Fruit fly (Drosophila melanogaster) whole organism, embryonic: ENCODE data around the gene CG31365.
A peak's percentile ranks its signal among the peaks of the same experiment; 100 is the strongest.

Experiments
- ATbp ChIP-seq: fragments of 200-800 bp; sonication (Bioruptor generic); optimal IDR thresholded peaks from 2 replicates; lab custom pipeline; 2017; ENCODE audit warnings: missing biosample characterization, mild to moderate bottlenecking, missing genetic modification characterization, missing genetic modification reagents
- Asciz ChIP-seq: fragments of 200-800 bp; sonication (Bioruptor generic); optimal IDR thresholded peaks from 2 replicates; lab custom pipeline; 2017; ENCODE audit warnings: missing biosample characterization, mild to moderate bottlenecking, missing genetic modification characterization, missing genetic modification reagents
- B-H1 ChIP-seq: fragments of 200-800 bp; sonication (Bioruptor generic); IDR thresholded peaks from 3 replicates; pipeline ENCODE4 v1.3.6; 2022; ENCODE audit warnings: missing biosample characterization, missing genetic modification characterization
- B-H2 ChIP-seq: fragments of 200-800 bp; sonication (Bioruptor generic); optimal IDR thresholded peaks from 2 replicates; lab custom pipeline; 2018; ENCODE audit warnings: missing biosample characterization, mild to moderate bottlenecking, missing genetic modification characterization
- CG11247 ChIP-seq: fragments of 200-800 bp; sonication (Bioruptor generic); IDR thresholded peaks from 2 replicates; pipeline ENCODE4 v1.3.6; 2022; ENCODE audit warnings: missing biosample characterization, missing genetic modification characterization
- CG12155 ChIP-seq: fragments of 200-800 bp; sonication (Bioruptor generic); optimal IDR thresholded peaks from 3 replicates; lab custom pipeline; 2016; ENCODE audit warnings: missing biosample characterization, missing genetic modification characterization
- CG12299 ChIP-seq: fragments of 200-800 bp; sonication (Bioruptor generic); optimal IDR thresholded peaks from 2 replicates; lab custom pipeline; 2018; ENCODE audit warnings: missing biosample characterization, mild to moderate bottlenecking, missing genetic modification characterization
- CG12391 ChIP-seq: fragments of 200-800 bp; sonication (Bioruptor generic); optimal IDR thresholded peaks from 3 replicates; lab custom pipeline; 2018; ENCODE audit warnings: missing biosample characterization, mild to moderate bottlenecking, missing genetic modification characterization, moderate library complexity
- CG12744 ChIP-seq: fragments of 200-800 bp; sonication (Bioruptor generic); optimal IDR thresholded peaks from 2 replicates; lab custom pipeline; 2016; ENCODE audit warnings: missing biosample characterization, missing genetic modification characterization
- CG14667 ChIP-seq: fragments of 200-800 bp; sonication (Bioruptor generic); IDR thresholded peaks from 2 replicates; pipeline ENCODE4 v1.3.6; 2022; ENCODE audit warnings: missing biosample characterization, missing genetic modification characterization
- CG1529 ChIP-seq: fragments of 200-800 bp; sonication (Bioruptor generic); optimal IDR thresholded peaks from 3 replicates; lab custom pipeline; 2018; ENCODE audit warnings: missing biosample characterization, missing genetic modification characterization
- CG15514 ChIP-seq: fragments of 200-800 bp; sonication (Bioruptor generic); optimal IDR thresholded peaks from 3 replicates; lab custom pipeline; 2017; ENCODE audit warnings: missing biosample characterization, missing genetic modification characterization, mild to moderate bottlenecking, moderate library complexity, missing genetic modification reagents
- CG16779 ChIP-seq: fragments of 200-800 bp; sonication (Bioruptor generic); IDR thresholded peaks from 2 replicates; pipeline ENCODE4 v1.3.6; 2022; ENCODE audit warnings: missing biosample characterization, missing genetic modification characterization
- CG17186 ChIP-seq: fragments of 200-800 bp; sonication (Bioruptor generic); optimal IDR thresholded peaks from 3 replicates; lab custom pipeline; 2017; ENCODE audit warnings: missing biosample characterization, missing genetic modification reagents, missing genetic modification characterization
- CG17802 ChIP-seq: fragments of 200-800 bp; sonication (Bioruptor generic); optimal IDR thresholded peaks from 2 replicates; lab custom pipeline; 2018; ENCODE audit warnings: missing biosample characterization, mild to moderate bottlenecking, missing genetic modification characterization, moderate library complexity
- CG2116 ChIP-seq: fragments of 200-800 bp; sonication (Bioruptor generic); optimal IDR thresholded peaks from 3 replicates; lab custom pipeline; 2018; ENCODE audit warnings: missing biosample characterization, mild to moderate bottlenecking, missing genetic modification characterization
- CG2678 ChIP-seq: fragments of 200-800 bp; sonication (Bioruptor generic); optimal IDR thresholded peaks from 3 replicates; lab custom pipeline; 2019; ENCODE audit warnings: missing biosample characterization, mild to moderate bottlenecking, missing genetic modification characterization, moderate library complexity
- CG3163 ChIP-seq: fragments of 200-800 bp; sonication (Bioruptor generic); optimal IDR thresholded peaks from 3 replicates; lab custom pipeline; 2016; ENCODE audit warnings: missing biosample characterization, missing genetic modification characterization
- CG3281 ChIP-seq: fragments of 200-800 bp; sonication (Bioruptor generic); optimal IDR thresholded peaks from 3 replicates; lab custom pipeline; 2017; ENCODE audit warnings: missing biosample characterization, mild to moderate bottlenecking, missing genetic modification characterization
- CG34376 ChIP-seq: fragments of 200-800 bp; sonication (Bioruptor generic); optimal IDR thresholded peaks from 2 replicates; lab custom pipeline; 2018; ENCODE audit warnings: missing biosample characterization, mild to moderate bottlenecking, missing genetic modification characterization
- CG6254 ChIP-seq: fragments of 200-800 bp; sonication (Bioruptor generic); optimal IDR thresholded peaks from 3 replicates; lab custom pipeline; 2017; ENCODE audit warnings: mild to moderate bottlenecking, missing biosample characterization, missing genetic modification reagents, missing genetic modification characterization
- CG6791 ChIP-seq: fragments of 200-800 bp; sonication (Bioruptor generic); IDR thresholded peaks from 3 replicates; pipeline ENCODE4 v1.3.6; 2022; ENCODE audit warnings: missing biosample characterization, missing genetic modification characterization; ENCODE audit not compliant: partially characterized antibody
- CG7786 ChIP-seq: fragments of 200-800 bp; sonication (Bioruptor generic); optimal IDR thresholded peaks from 2 replicates; lab custom pipeline; 2016; ENCODE audit warnings: missing biosample characterization, missing genetic modification characterization
- CG8478 ChIP-seq: fragments of >200 bp; optimal IDR thresholded peaks from 2 replicates; lab custom pipeline; 2018
- CG8944 ChIP-seq: fragments of 200-800 bp; sonication (Bioruptor generic); optimal IDR thresholded peaks from 3 replicates; lab custom pipeline; 2016; ENCODE audit warnings: missing biosample characterization, missing genetic modification characterization
- CG9817 ChIP-seq: fragments of 200-800 bp; sonication (Bioruptor generic); optimal IDR thresholded peaks from 2 replicates; lab custom pipeline; 2018; ENCODE audit warnings: missing biosample characterization, mild to moderate bottlenecking, missing genetic modification characterization, moderate library complexity
- HHEX ChIP-seq: fragments of 200-800 bp; sonication (Bioruptor generic); optimal IDR thresholded peaks from 3 replicates; lab custom pipeline; 2017; ENCODE audit warnings: missing biosample characterization, mild to moderate bottlenecking, missing genetic modification characterization, missing genetic modification reagents
- Hand ChIP-seq: fragments of 200-800 bp; sonication (Bioruptor generic); optimal IDR thresholded peaks from 2 replicates; lab custom pipeline; 2017; ENCODE audit warnings: mild to moderate bottlenecking, missing biosample characterization, missing genetic modification reagents, missing genetic modification characterization
- Hr78 ChIP-seq, 2 experiments: fragments of 200-800 bp in 1 of 2; fragments of >200 bp in 1 of 2; sonication (Bioruptor generic) in 1 of 2; optimal IDR thresholded peaks; 2 replicates each; lab custom pipeline; 2017 to 2019; ENCODE audit warnings: missing biosample characterization in 2 of 2, missing genetic modification characterization in 2 of 2, mild to moderate bottlenecking in 1 of 2, moderate library complexity in 1 of 2
- Myb ChIP-seq: fragments of 200-800 bp; sonication (Bioruptor generic); optimal IDR thresholded peaks from 2 replicates; lab custom pipeline; 2016; ENCODE audit warnings: missing biosample characterization, missing genetic modification characterization
- Vsx1 ChIP-seq: fragments of 200-800 bp; sonication (Bioruptor generic); optimal IDR thresholded peaks from 2 replicates; lab custom pipeline; 2017; ENCODE audit warnings: missing biosample characterization, mild to moderate bottlenecking, missing genetic modification characterization, missing genetic modification reagents
- Xrp1 ChIP-seq: fragments of 200-800 bp; sonication (Bioruptor generic); IDR thresholded peaks from 2 replicates; pipeline ENCODE4 v1.3.6; 2022; ENCODE audit warnings: missing biosample characterization, missing genetic modification characterization
- az2 ChIP-seq: fragments of 200-800 bp; sonication (Bioruptor generic); optimal IDR thresholded peaks from 3 replicates; lab custom pipeline; 2016; ENCODE audit warnings: missing biosample characterization, missing genetic modification characterization
- bab2 ChIP-seq: fragments of 200-800 bp; sonication (Bioruptor generic); optimal IDR thresholded peaks from 2 replicates; lab custom pipeline; 2016; ENCODE audit warnings: missing biosample characterization, missing genetic modification characterization
- br ChIP-seq: fragments of >200 bp; optimal IDR thresholded peaks from 2 replicates; lab custom pipeline; 2017
- croc ChIP-seq: fragments of 200-800 bp; sonication (Bioruptor generic); conservative IDR thresholded peaks from 3 replicates; pipeline ENCODE4 v1.3.6; 2022; ENCODE audit warnings: missing biosample characterization, missing genetic modification characterization
- gsb ChIP-seq: fragments of 200-800 bp; sonication (Bioruptor generic); IDR thresholded peaks from 2 replicates; pipeline ENCODE4 v1.3.6; 2022; ENCODE audit warnings: missing biosample characterization, missing genetic modification characterization
- ham ChIP-seq: fragments of 200-800 bp; sonication (Bioruptor generic); IDR thresholded peaks from 2 replicates; pipeline ENCODE4 v1.3.6; 2022; ENCODE audit warnings: missing biosample characterization, missing genetic modification characterization
- her ChIP-seq: fragments of 200-800 bp; sonication (Bioruptor generic); optimal IDR thresholded peaks from 2 replicates; lab custom pipeline; 2016; ENCODE audit warnings: missing biosample characterization, missing genetic modification characterization
- lilli ChIP-seq: fragments of 200-800 bp; sonication (Bioruptor generic); optimal IDR thresholded peaks from 3 replicates; lab custom pipeline; 2016; ENCODE audit warnings: missing biosample characterization, missing genetic modification characterization
- lov ChIP-seq, 2 experiments: fragments of 200-800 bp in 1 of 2; fragments of >200 bp in 1 of 2; sonication (Bioruptor generic) in 1 of 2; IDR thresholded peaks in 1 of 2; optimal IDR thresholded peaks in 1 of 2; 2 replicates in 1 of 2; 3 replicates in 1 of 2; pipeline versions ENCODE4 v1.3.6 to Lab custom; 2017 to 2022; ENCODE audit warnings: missing biosample characterization in 1 of 2, missing genetic modification characterization in 1 of 2
- nerfin-1 ChIP-seq: fragments of 200-800 bp; sonication (Bioruptor generic); optimal IDR thresholded peaks from 3 replicates; lab custom pipeline; 2019; ENCODE audit warnings: missing biosample characterization, mild to moderate bottlenecking, missing genetic modification characterization, moderate library complexity
- org-1 ChIP-seq: fragments of 200-800 bp; sonication (Bioruptor generic); optimal IDR thresholded peaks from 2 replicates; lab custom pipeline; 2017; ENCODE audit warnings: missing biosample characterization, missing genetic modification characterization
- p53 ChIP-seq: fragments of 200-800 bp; sonication (Bioruptor generic); optimal IDR thresholded peaks from 2 replicates; lab custom pipeline; 2016; ENCODE audit warnings: missing biosample characterization, missing genetic modification characterization
- sens ChIP-seq: fragments of 200-800 bp; sonication (Bioruptor generic); peaks from one replicate; lab custom pipeline; 2016; ENCODE audit warnings: missing biosample characterization, missing genetic modification characterization
- sqz ChIP-seq: fragments of 200-800 bp; sonication (Bioruptor generic); optimal IDR thresholded peaks from 3 replicates; lab custom pipeline; 2018; ENCODE audit warnings: missing biosample characterization, mild to moderate bottlenecking, missing genetic modification characterization
- sr ChIP-seq: fragments of 200-800 bp; sonication (Bioruptor generic); IDR thresholded peaks from 3 replicates; pipeline ENCODE4 v1.3.6; 2022; ENCODE audit warnings: missing biosample characterization, missing genetic modification characterization
- vfl ChIP-seq: fragments of 200-800 bp; sonication (Bioruptor generic); optimal IDR thresholded peaks from 2 replicates; lab custom pipeline; 2016; ENCODE audit warnings: missing biosample characterization, missing genetic modification characterization
- vvl ChIP-seq: fragments of 200-800 bp; sonication (Bioruptor generic); IDR thresholded peaks from 2 replicates; pipeline ENCODE4 v1.3.6; 2022; ENCODE audit warnings: missing biosample characterization, missing genetic modification characterization
- zfh1 ChIP-seq: fragments of 200-800 bp; sonication (Bioruptor generic); IDR thresholded peaks from 3 replicates; pipeline ENCODE4 v1.3.6; 2022; ENCODE audit warnings: missing biosample characterization, missing genetic modification characterization

CG31365 gene

DNA sequence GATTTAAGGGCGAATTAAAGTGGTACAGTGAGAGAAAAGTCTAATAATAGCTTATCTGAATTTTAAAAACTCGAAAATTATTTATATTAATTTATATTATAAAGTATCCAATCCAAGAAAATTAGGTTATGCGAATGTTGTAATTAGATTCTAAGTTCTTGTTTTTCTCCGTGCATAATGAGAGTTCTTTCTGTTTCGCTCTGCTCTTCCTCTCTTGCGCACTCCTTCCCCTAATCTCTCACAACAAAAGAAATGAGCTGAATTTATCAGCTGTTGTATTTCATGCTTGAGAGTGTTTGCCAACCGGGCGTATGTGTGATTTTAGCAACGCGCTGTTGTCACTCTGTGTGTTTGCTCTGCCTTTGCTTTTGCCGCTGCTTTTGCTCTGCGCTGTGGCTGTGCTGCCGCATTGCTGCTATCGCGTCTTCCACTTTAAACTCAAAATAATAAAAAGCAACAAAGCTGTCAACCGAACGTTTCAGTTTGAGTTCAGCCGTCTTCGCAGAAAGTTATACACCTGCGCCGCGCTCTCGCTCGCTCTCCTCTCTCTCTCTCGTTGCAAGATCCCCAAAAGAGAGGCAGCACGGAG is 47.3 kb upstream of the CG31365 start, which contains the start of gene CG46310 (continued):
- no peak for TF ChIP-seq Myb
- TF ChIP-seq CG12744: no peak
- TF ChIP-seq sr (GFP tag; lab: Robert Waterston, UW): no peak
- no peak for TF ChIP-seq CG6791 (GFP tag; lab: Robert Waterston, UW)
- TF ChIP-seq CG16779 (GFP tag; lab: Robert Waterston, UW): peak; percentile 74
- peak; percentile 73 for TF ChIP-seq ATbp (GFP tag; lab: Kevin White, UChicago)
- peak; percentile 81 for TF ChIP-seq gsb (GFP tag; lab: Robert Waterston, UW)
- peak; percentile 55 for TF ChIP-seq CG15514 (GFP tag; lab: Kevin White, UChicago)
- TF ChIP-seq CG6254: peak; percentile 29
- no peak for TF ChIP-seq sqz (GFP tag; lab: Kevin White, UChicago)
- no peak for TF ChIP-seq CG17186 (GFP tag; lab: Kevin White, UChicago)
- peak; percentile 79 for TF ChIP-seq CG11247 (GFP tag; lab: Robert Waterston, UW)
- peak; percentile 78 for TF ChIP-seq CG2678 (tag; lab: Kevin White, UChicago)
- no peak for TF ChIP-seq CG17802 (tag; lab: Kevin White, UChicago)
- TF ChIP-seq zfh1 (GFP tag; lab: Robert Waterston, UW): peak; percentile 88
- peak; percentile 75 for TF ChIP-seq Hand (GFP tag; lab: Kevin White, UChicago)
- no peak for TF ChIP-seq CG2116 (GFP tag; lab: Kevin White, UChicago)
- peak; percentile 87 for TF ChIP-seq Xrp1
- TF ChIP-seq lilli: peak; percentile 10
- no peak for TF ChIP-seq br
- TF ChIP-seq croc (GFP tag; lab: Robert Waterston, UW): peak; percentile 67
- TF ChIP-seq vfl (GFP tag; lab: Kevin White, UChicago): no peak
- peak; percentile 95 for TF ChIP-seq vvl (GFP tag; lab: Robert Waterston, UW)
- peak; percentile 79 for TF ChIP-seq CG3281
- peak; percentile 55 for TF ChIP-seq B-H2 (GFP tag; lab: Kevin White, UChicago)
- TF ChIP-seq CG1529 (GFP tag; lab: Kevin White, UChicago): no peak
- TF ChIP-seq CG8944 (GFP tag; lab: Kevin White, UChicago): no peak
- peak; percentile 43; the same call in 1 of the 2 replicates for TF ChIP-seq CG14667 (GFP tag; lab: Robert Waterston, UW)
- TF ChIP-seq B-H1 (GFP tag; lab: Robert Waterston, UW): peak; percentile 40; the same call in 2 of the 3 replicates
- no peak for TF ChIP-seq nerfin-1 (tag; lab: Kevin White, UChicago)
- TF ChIP-seq HHEX: peak; percentile 66
- TF ChIP-seq sens (GFP tag; lab: Kevin White, UChicago): peak; percentile 76
- peak in 1 of 2 experiments; percentile 38 for TF ChIP-seq Hr78 (GFP tag; optimal IDR thresholded peaks at IDR 0.05; lab: Kevin White, UChicago)
- peak; percentile 69 for TF ChIP-seq CG12391 (tag; lab: Kevin White, UChicago)
- TF ChIP-seq lov (optimal IDR thresholded peaks at IDR 0.05; lab: Kevin White, UChicago): no peak
- 0 out of 3 replicates have a peak, but pooled peaks have one; percentile 57 for TF ChIP-seq lov (GFP tag; IDR thresholded peaks at IDR 0.05; lab: Robert Waterston, UW)
- peak; percentile 77 for TF ChIP-seq CG34376
- no peak for TF ChIP-seq bab2 (GFP tag; lab: Kevin White, UChicago)
- TF ChIP-seq CG3163 (GFP tag; lab: Kevin White, UChicago): no peak
- TF ChIP-seq CG12155 (GFP tag; lab: Kevin White, UChicago): peak; percentile 45
- peak; percentile 74 for TF ChIP-seq org-1
- TF ChIP-seq Vsx1 (GFP tag; lab: Kevin White, UChicago): peak; percentile 79
- no peak for TF ChIP-seq CG8478 (lab: Kevin White, UChicago)
- TF ChIP-seq az2 (GFP tag; lab: Kevin White, UChicago): peak; percentile 55
- TF ChIP-seq p53 (GFP tag; lab: Kevin White, UChicago): no peak
- peak; percentile 60 for TF ChIP-seq CG9817
- TF ChIP-seq Asciz (GFP tag; lab: Kevin White, UChicago): peak; percentile 15
- TF ChIP-seq ham (GFP tag; lab: Robert Waterston, UW): peak; percentile 60; the same call in 1 of the 2 replicates
- TF ChIP-seq CG12299: peak; percentile 61
- no peak for TF ChIP-seq CG7786 (GFP tag; lab: Kevin White, UChicago)
- TF ChIP-seq her: no peak
